Worm (Caenorhabditis elegans) whole organism, L2 larva: ENCODE results near the gene fbxa-202.

Experiments used
- ama-1 ChIP-seq: fragments of 150-350 bp; optimal IDR thresholded peaks from 2 replicates; lab custom pipeline; 2018; ENCODE audit warnings: inconsistent platforms
- ceh-16 ChIP-seq: fragments of 150-350 bp; optimal IDR thresholded peaks from 2 replicates; lab custom pipeline; 2014; ENCODE audit warnings: missing biosample characterization, missing genetic modification characterization
- elt-3 ChIP-seq: sonication (generic microtip); optimal IDR thresholded peaks from 2 replicates; lab custom pipeline; 2017; ENCODE audit warnings: missing biosample characterization, missing genetic modification characterization
- fos-1 ChIP-seq: fragments of 150-350 bp; optimal IDR thresholded peaks from 2 replicates; lab custom pipeline; 2014; ENCODE audit warnings: missing biosample characterization, missing genetic modification characterization
- lin-13 ChIP-seq: fragments of 150-350 bp; optimal IDR thresholded peaks from 2 replicates; lab custom pipeline; 2014; ENCODE audit warnings: missing biosample characterization, missing genetic modification reagents, missing genetic modification characterization
- mdl-1 ChIP-seq, 2 experiments: fragments of 150-350 bp in 1 of 2; sonication (generic microtip) in 1 of 2; optimal IDR thresholded peaks; 2 replicates each; lab custom pipeline; 2017; ENCODE audit warnings: missing biosample characterization in 2 of 2, missing genetic modification characterization in 2 of 2
- unc-62 ChIP-seq: fragments of 150-350 bp; optimal IDR thresholded peaks from 2 replicates; lab custom pipeline; 2014; ENCODE audit warnings: missing biosample characterization, missing genetic modification reagents, missing genetic modification characterization
- ztf-1 ChIP-seq: fragments of 200-800 bp; sonication (Bioruptor generic); conservative IDR thresholded peaks from 2 replicates; pipeline ENCODE4 v1.3.6; 2022; ENCODE audit warnings: missing genetic modification characterization, missing compliant biosample characterization
- ztf-4 ChIP-seq: fragments of 150-350 bp; optimal IDR thresholded peaks from 2 replicates; lab custom pipeline; 2014; ENCODE audit warnings: missing biosample characterization, missing genetic modification characterization

ce11 chrV:6319358-6319757 lies 7.7 kb upstream of the fbxa-202 start:
- no peak for TF ChIP-seq ztf-1 (GFP tag; lab: Robert Waterston, UW)
- TF ChIP-seq mdl-1 (tag; optimal IDR thresholded peaks at IDR 0.05; lab: Kevin White, UChicago): no peak
- TF ChIP-seq ama-1 (lab: Kevin White, UChicago): no peak
- no peak for TF ChIP-seq lin-13 (GFP tag; lab: Kevin White, UChicago)
- no peak for TF ChIP-seq unc-62 (GFP tag; lab: Kevin White, UChicago)
- no peak for TF ChIP-seq ceh-16
- no peak for TF ChIP-seq elt-3 (tag; lab: Kevin White, UChicago)
- TF ChIP-seq fos-1: no peak
- no peak for TF ChIP-seq ztf-4 (tag; lab: Kevin White, UChicago)
